Worm (Caenorhabditis elegans) whole organism, midembryonic: ENCODE results near the gene M28.9.

Experiments used
- T22C8.4 ChIP-seq: fragments of 200-800 bp; sonication (Bioruptor generic); IDR thresholded peaks from 2 replicates; pipeline ENCODE4 v1.3.6; 2022; ENCODE audit warnings: missing genetic modification characterization, missing compliant biosample characterization
- cog-1 ChIP-seq: sonication (generic microtip); optimal IDR thresholded peaks from 2 replicates; lab custom pipeline; 2016; ENCODE audit warnings: missing genetic modification characterization, missing compliant biosample characterization
- flt-1 ChIP-seq: fragments of 200-800 bp; sonication (Bioruptor generic); IDR thresholded peaks from 2 replicates; pipeline ENCODE4 v1.3.6; 2022; ENCODE audit warnings: missing genetic modification characterization, missing compliant biosample characterization
- klf-2 ChIP-seq: fragments of 200-800 bp; sonication (Bioruptor generic); conservative IDR thresholded peaks from 2 replicates; pipeline ENCODE4 v1.3.6; 2022; ENCODE audit warnings: missing genetic modification reagents, missing genetic modification characterization, missing compliant biosample characterization
- med-1 ChIP-seq: sonication (generic microtip); optimal IDR thresholded peaks from 2 replicates; lab custom pipeline; 2017; ENCODE audit warnings: missing genetic modification characterization, mild to moderate bottlenecking, missing compliant biosample characterization, antibody characterized with exemption, missing genetic modification reagents; ENCODE audit not compliant: insufficient read depth
- ref-1 ChIP-seq: fragments of 200-800 bp; sonication (Bioruptor generic); conservative IDR thresholded peaks from 2 replicates; pipeline ENCODE4 v1.3.6; 2022; ENCODE audit warnings: missing genetic modification reagents, missing genetic modification characterization, missing compliant biosample characterization
- tab-1 ChIP-seq: fragments of 200-800 bp; sonication (Bioruptor generic); IDR thresholded peaks from 2 replicates; pipeline ENCODE4 v1.3.6; 2022; ENCODE audit warnings: missing genetic modification characterization, missing compliant biosample characterization
- ztf-23 ChIP-seq: fragments of 200-800 bp; sonication (Bioruptor generic); IDR thresholded peaks from 2 replicates; pipeline ENCODE4 v1.3.6; 2022; ENCODE audit warnings: missing genetic modification reagents, missing genetic modification characterization, missing compliant biosample characterization
- ztf-29 ChIP-seq: fragments of 200-800 bp; sonication (Bioruptor generic); IDR thresholded peaks from 2 replicates; pipeline ENCODE4 v1.3.6; 2022; ENCODE audit warnings: missing genetic modification reagents, missing genetic modification characterization, missing compliant biosample characterization

M28.9 gene

DNA sequence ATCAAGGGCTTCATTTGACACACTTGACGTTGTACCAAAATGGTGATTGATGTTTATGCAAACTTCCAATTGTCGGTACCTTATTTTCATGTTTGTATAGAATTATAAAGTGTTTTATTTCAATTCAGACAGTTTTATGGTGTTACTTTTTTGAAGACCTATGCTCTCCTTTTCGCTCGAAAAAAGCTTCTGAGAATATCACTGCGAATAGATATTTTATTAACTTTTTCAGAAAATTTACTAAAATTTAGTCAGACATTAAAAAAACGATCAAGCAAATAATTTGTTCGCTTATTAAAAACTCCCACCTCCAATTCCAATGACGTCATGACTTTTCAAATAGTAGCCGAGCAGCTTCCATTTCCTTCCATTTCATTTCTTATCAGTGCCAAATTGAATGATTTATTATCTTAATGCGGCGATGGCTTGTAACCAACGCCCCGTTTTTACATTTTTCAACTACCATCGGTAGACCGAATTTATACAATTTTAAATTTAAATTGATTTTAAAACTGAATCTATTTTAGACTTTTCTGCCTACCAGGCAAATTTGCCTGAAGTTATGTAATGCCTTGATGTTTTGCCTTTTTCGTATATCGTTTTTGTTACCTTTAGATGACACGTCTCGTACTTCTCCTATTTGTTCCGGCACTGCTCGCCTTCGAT is 7.8 kb downstream of the M28.9 start, which contains the start of gene M28.10:
Gene M28.10 (plus strand): TSS at position 616 of the 666 bp plus-strand sequence.
- no peak for TF ChIP-seq klf-2 (GFP tag; lab: Robert Waterston, UW)
- no peak for TF ChIP-seq T22C8.4 (GFP tag; lab: Robert Waterston, UW)
- no peak for TF ChIP-seq tab-1 (GFP tag; lab: Robert Waterston, UW)
- TF ChIP-seq flt-1 (GFP tag; lab: Robert Waterston, UW), result no peak
- TF ChIP-seq ztf-29, result no peak
- TF ChIP-seq ztf-23 (GFP tag; lab: Robert Waterston, UW), result no peak
- no peak for TF ChIP-seq ref-1 (GFP tag; lab: Robert Waterston, UW)
- TF ChIP-seq med-1 (GFP tag; lab: Kevin White, UChicago), result no peak
- TF ChIP-seq cog-1 (tag; lab: Kevin White, UChicago), result no peak

DNA sequence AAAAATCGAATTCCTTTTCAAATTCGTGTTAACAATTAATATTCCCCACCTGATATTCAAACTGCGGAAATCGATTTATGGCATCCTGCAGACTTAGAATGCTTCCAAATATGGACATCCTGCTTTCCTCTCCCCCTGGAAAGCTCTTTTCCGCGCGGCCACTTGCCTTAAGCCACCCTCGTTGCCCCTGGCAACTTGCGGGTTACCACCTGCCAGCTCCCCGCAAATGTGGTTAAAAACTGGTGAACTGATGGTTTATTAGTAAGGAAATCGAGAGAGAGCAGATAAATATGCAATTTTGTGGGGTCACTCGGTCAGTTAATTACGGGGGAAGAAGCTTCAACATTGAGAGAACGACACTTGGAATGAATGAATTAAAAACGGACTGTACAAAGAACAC is 12.9 kb downstream of the M28.9 start, which contains the start of gene nphp-1:
Gene nphp-1 (minus strand): TSS at position 145 of the 400 bp plus-strand sequence.
- no peak for TF ChIP-seq cog-1 (tag; lab: Kevin White, UChicago)
- TF ChIP-seq T22C8.4 (GFP tag; lab: Robert Waterston, UW), result no peak
- no peak for TF ChIP-seq klf-2 (GFP tag; lab: Robert Waterston, UW)
- TF ChIP-seq flt-1 (GFP tag; lab: Robert Waterston, UW), result no peak
- TF ChIP-seq ref-1 (GFP tag; lab: Robert Waterston, UW), result no peak
- TF ChIP-seq med-1 (GFP tag; lab: Kevin White, UChicago), result no peak
- TF ChIP-seq tab-1 (GFP tag; lab: Robert Waterston, UW), result no peak
- TF ChIP-seq ztf-29, result no peak
- TF ChIP-seq ztf-23 (GFP tag; lab: Robert Waterston, UW), result no peak

DNA sequence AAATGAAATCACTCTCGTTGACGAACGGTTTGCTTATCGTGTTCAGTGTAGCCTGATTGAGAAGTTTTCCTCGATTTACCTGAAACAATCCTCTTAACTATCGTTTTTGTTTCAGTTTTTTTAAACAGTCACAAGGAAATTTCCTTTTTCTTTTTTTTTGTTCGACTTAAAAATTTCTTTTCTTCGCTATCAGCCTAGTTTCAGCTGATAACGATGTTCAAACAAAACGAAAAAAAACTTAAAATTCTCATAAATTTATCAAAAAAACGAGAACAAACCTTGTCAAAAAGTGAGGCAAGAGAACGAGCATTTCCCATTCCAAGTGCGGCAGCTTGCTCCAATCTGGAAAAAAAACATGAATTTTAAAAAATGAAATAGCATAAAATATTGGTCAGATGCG is 14.3 kb downstream of the M28.9 start:
- no peak for TF ChIP-seq med-1 (GFP tag; lab: Kevin White, UChicago)
- no peak for TF ChIP-seq cog-1 (tag; lab: Kevin White, UChicago)
- no peak for TF ChIP-seq klf-2 (GFP tag; lab: Robert Waterston, UW)
- TF ChIP-seq ztf-29, result no peak

DNA sequence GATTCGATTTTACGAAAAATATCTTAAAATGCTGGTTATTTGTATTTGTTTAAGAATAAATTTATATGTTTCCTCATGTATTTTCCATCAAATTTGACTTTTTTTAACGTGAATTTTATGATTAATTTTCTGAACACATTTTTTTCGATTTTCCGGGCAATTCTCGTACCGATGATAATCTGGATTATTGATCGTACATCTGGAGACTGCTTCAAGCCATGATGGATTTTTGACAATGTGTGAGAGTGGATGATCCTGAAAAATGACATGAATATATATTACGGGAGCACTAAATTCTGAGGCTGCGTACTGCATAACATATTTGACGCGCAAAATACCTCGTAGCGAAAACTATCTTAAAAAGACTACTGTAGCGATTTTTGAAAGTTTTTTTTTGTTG is 15.2 kb downstream of the M28.9 start:
- TF ChIP-seq ref-1 (GFP tag; lab: Robert Waterston, UW) (no peak), klf-2 (GFP tag; lab: Robert Waterston, UW) (no peak), ztf-29 (no peak), ztf-23 (GFP tag; lab: Robert Waterston, UW) (no peak), tab-1 (GFP tag; lab: Robert Waterston, UW) (no peak), cog-1 (tag; lab: Kevin White, UChicago) (no peak), med-1 (GFP tag; lab: Kevin White, UChicago) (no peak), flt-1 (GFP tag; lab: Robert Waterston, UW) (no peak), T22C8.4 (GFP tag; lab: Robert Waterston, UW) (no peak)

- TF ChIP-seq ztf-23 (GFP tag; lab: Robert Waterston, UW) (no peak), med-1 (GFP tag; lab: Kevin White, UChicago) (no peak), T22C8.4 (GFP tag; lab: Robert Waterston, UW) (no peak), cog-1 (tag; lab: Kevin White, UChicago) (no peak), tab-1 (GFP tag; lab: Robert Waterston, UW) (no peak), ref-1 (GFP tag; lab: Robert Waterston, UW) (no peak), klf-2 (GFP tag; lab: Robert Waterston, UW) (no peak), flt-1 (GFP tag; lab: Robert Waterston, UW) (no peak), ztf-29 (no peak)
Observed at ce11 chrII:10656395-10656794, 17.2 kb downstream of the M28.9 start.

DNA sequence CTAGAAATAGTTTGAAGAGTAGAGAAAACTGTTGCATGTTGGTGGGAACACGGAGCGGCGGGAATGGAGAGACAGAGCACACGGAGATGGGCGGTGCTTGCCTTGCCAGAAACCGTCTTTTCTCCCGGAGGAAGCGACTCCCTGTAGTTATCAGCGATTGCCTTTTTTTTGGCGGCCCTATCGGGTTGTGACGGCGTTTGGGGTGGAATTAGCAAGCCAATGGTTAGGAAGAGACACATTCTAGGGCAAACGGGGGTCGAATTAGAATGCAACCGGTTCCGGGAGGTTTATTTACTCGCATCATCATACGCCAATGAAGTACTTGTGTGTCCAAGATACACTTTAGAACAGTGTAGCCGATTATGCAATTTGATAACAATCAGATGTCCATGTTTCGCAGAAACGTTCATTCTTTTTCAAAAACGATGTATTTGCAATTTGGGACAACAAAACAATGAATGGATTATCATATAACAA is 18.5 kb downstream of the M28.9 start, which contains the start of gene lact-3:
Gene lact-3 (minus strand): TSS at position 51 of the 477 bp plus-strand sequence.
- TF ChIP-seq cog-1 (tag; lab: Kevin White, UChicago) (no peak), ztf-29 (no peak), ztf-23 (GFP tag; lab: Robert Waterston, UW) (no peak), flt-1 (GFP tag; lab: Robert Waterston, UW) (no peak), tab-1 (GFP tag; lab: Robert Waterston, UW) (no peak), klf-2 (GFP tag; lab: Robert Waterston, UW) (no peak), T22C8.4 (GFP tag; lab: Robert Waterston, UW) (no peak), med-1 (GFP tag; lab: Kevin White, UChicago) (no peak), ref-1 (GFP tag; lab: Robert Waterston, UW) (no peak)

DNA sequence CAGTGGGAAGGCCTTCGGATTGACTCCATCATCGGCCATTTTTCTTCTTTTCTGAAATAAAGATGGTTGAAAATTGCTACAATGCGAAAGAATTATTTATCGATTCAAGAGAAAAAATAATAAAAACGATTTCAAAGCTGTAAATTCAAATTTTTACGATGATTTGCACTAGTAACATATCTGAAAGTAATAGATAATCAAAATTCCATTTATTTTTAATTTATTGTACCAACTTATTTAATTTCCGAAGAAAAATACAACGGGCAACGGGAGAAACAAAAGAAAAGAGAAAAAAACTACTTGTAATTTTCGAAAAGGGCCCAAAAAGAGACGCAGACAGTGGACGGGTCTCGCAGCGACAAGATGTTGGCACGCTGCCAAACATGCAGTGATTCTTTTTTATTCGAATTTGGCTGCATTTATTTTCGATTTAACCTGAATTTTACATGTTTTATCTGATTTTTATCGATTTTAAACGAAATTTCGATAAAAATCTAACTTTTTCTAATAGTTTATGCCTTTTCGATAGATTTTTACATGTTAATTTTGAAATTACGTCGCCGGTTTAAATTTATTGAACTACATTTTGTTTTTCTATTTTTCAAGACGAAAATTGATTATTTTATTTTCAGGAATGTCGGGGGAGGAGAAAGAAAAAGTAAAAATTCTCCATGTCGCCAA is 19.5 kb downstream of the M28.9 start, which contains the start of the genes snu-13 and rsp-7:
Gene snu-13 (minus strand): TSS at position 51 of the 681 bp plus-strand sequence.
Gene rsp-7 (plus strand): TSS at position 631 of the 681 bp plus-strand sequence.
- TF ChIP-seq T22C8.4 (GFP tag; lab: Robert Waterston, UW) (no peak), flt-1 (GFP tag; lab: Robert Waterston, UW) (no peak), med-1 (GFP tag; lab: Kevin White, UChicago) (no peak), ref-1 (GFP tag; lab: Robert Waterston, UW) (no peak), cog-1 (tag; lab: Kevin White, UChicago) (peak; percentile 45), tab-1 (GFP tag; lab: Robert Waterston, UW) (no peak)

- no peak for TF ChIP-seq med-1 (GFP tag; lab: Kevin White, UChicago)
- TF ChIP-seq cog-1 (tag; lab: Kevin White, UChicago), result no peak
- TF ChIP-seq klf-2 (GFP tag; lab: Robert Waterston, UW), result no peak
- no peak for TF ChIP-seq flt-1 (GFP tag; lab: Robert Waterston, UW)
- no peak for TF ChIP-seq ztf-23 (GFP tag; lab: Robert Waterston, UW)
- no peak for TF ChIP-seq T22C8.4 (GFP tag; lab: Robert Waterston, UW)
- no peak for TF ChIP-seq ref-1 (GFP tag; lab: Robert Waterston, UW)
- TF ChIP-seq tab-1 (GFP tag; lab: Robert Waterston, UW), result no peak
- TF ChIP-seq ztf-29, result no peak
Observed at ce11 chrII:10659585-10659984, 20.4 kb downstream of the M28.9 start.
